Fruit fly (Drosophila melanogaster) whole organism, embryonic: ENCODE measurements around the gene Trxr1.

Experiments used
- Aef1 ChIP-seq: fragments of 200-800 bp; sonication (Bioruptor generic); IDR thresholded peaks from 3 replicates; pipeline ENCODE4 v1.3.6; 2022; ENCODE audit warnings: missing biosample characterization, missing genetic modification characterization
- CG1024 ChIP-seq: fragments of 200-800 bp; sonication (Bioruptor generic); IDR thresholded peaks from 2 replicates; pipeline ENCODE4 v1.3.6; 2022; ENCODE audit warnings: missing biosample characterization, missing genetic modification characterization
- CG11504 ChIP-seq: fragments of 200-800 bp; sonication (Bioruptor generic); optimal IDR thresholded peaks from 3 replicates; lab custom pipeline; 2019; ENCODE audit warnings: missing biosample characterization, mild to moderate bottlenecking, missing genetic modification characterization, moderate library complexity
- CG12104 ChIP-seq: fragments of 200-800 bp; sonication (Bioruptor generic); optimal IDR thresholded peaks from 3 replicates; lab custom pipeline; 2016; ENCODE audit warnings: missing biosample characterization, missing genetic modification characterization
- CG16813 ChIP-seq: fragments of 200-800 bp; sonication (Bioruptor generic); IDR thresholded peaks from 3 replicates; pipeline ENCODE4 v1.3.6; 2022; ENCODE audit warnings: missing biosample characterization, missing genetic modification characterization; ENCODE audit not compliant: partially characterized antibody
- CG17186 ChIP-seq: fragments of 200-800 bp; sonication (Bioruptor generic); optimal IDR thresholded peaks from 3 replicates; lab custom pipeline; 2017; ENCODE audit warnings: missing biosample characterization, missing genetic modification reagents, missing genetic modification characterization
- CG2712 ChIP-seq: fragments of 200-800 bp; optimal IDR thresholded peaks from 3 replicates; lab custom pipeline; 2019; ENCODE audit warnings: missing biosample characterization, mild to moderate bottlenecking, missing genetic modification characterization, moderate library complexity
- CG30020 ChIP-seq: fragments of 200-800 bp; optimal IDR thresholded peaks from 2 replicates; lab custom pipeline; 2019; ENCODE audit warnings: missing biosample characterization, mild to moderate bottlenecking, missing genetic modification characterization, moderate library complexity
- CG4360 ChIP-seq: fragments of 200-800 bp; sonication (Bioruptor generic); IDR thresholded peaks from 2 replicates; pipeline ENCODE4 v1.3.6; 2022; ENCODE audit warnings: missing biosample characterization, missing genetic modification characterization
- CG4820 ChIP-seq: fragments of 200-800 bp; sonication (Bioruptor generic); optimal IDR thresholded peaks from 3 replicates; lab custom pipeline; 2016; ENCODE audit warnings: missing biosample characterization, missing genetic modification characterization
- CG5953 ChIP-seq: fragments of 200-800 bp; sonication (Bioruptor generic); IDR thresholded peaks from 2 replicates; pipeline ENCODE4 v1.3.6; 2022; ENCODE audit warnings: missing biosample characterization, missing genetic modification characterization
- CG6683 ChIP-seq: fragments of 200-800 bp; sonication (Bioruptor generic); optimal IDR thresholded peaks from 2 replicates; lab custom pipeline; 2017; ENCODE audit warnings: missing biosample characterization, mild to moderate bottlenecking, missing genetic modification characterization, missing genetic modification reagents
- CG9817 ChIP-seq: fragments of 200-800 bp; sonication (Bioruptor generic); optimal IDR thresholded peaks from 2 replicates; lab custom pipeline; 2018; ENCODE audit warnings: missing biosample characterization, mild to moderate bottlenecking, missing genetic modification characterization, moderate library complexity
- CHES-1-like ChIP-seq: fragments of 200-800 bp; sonication (Bioruptor generic); optimal IDR thresholded peaks from 2 replicates; lab custom pipeline; 2016; ENCODE audit warnings: missing biosample characterization, missing genetic modification characterization
- Dad ChIP-seq: fragments of 200-800 bp; sonication (Bioruptor generic); optimal IDR thresholded peaks from 3 replicates; lab custom pipeline; 2016; ENCODE audit warnings: missing biosample characterization, missing genetic modification characterization
- Dip2 ChIP-seq: fragments of 200-800 bp; sonication (Bioruptor generic); IDR thresholded peaks from 2 replicates; pipeline ENCODE4 v1.3.6; 2022; ENCODE audit warnings: missing biosample characterization, missing genetic modification characterization
- Dll ChIP-seq: fragments of 200-800 bp; sonication (Bioruptor generic); IDR thresholded peaks from 4 replicates; pipeline ENCODE4 v1.3.6; 2022; ENCODE audit warnings: missing biosample characterization, missing genetic modification characterization; ENCODE audit not compliant: partially characterized antibody
- Doc2 ChIP-seq: fragments of 200-800 bp; sonication (Bioruptor generic); IDR thresholded peaks from 2 replicates; pipeline ENCODE4 v1.3.6; 2022; ENCODE audit warnings: missing biosample characterization, missing genetic modification characterization
- Gug ChIP-seq: fragments of 200-800 bp; sonication (Bioruptor generic); IDR thresholded peaks from 4 replicates; pipeline ENCODE4 v1.3.6; 2022; ENCODE audit warnings: missing biosample characterization, missing genetic modification characterization
- Lim3 ChIP-seq: fragments of 200-800 bp; sonication (Bioruptor generic); IDR thresholded peaks from 2 replicates; pipeline ENCODE4 v1.3.6; 2022; ENCODE audit warnings: missing biosample characterization, missing genetic modification characterization
- Med ChIP-seq: fragments of 200-800 bp; sonication (Bioruptor generic); peaks from one replicate; lab custom pipeline; 2016; ENCODE audit warnings: missing biosample characterization, missing genetic modification characterization, mild to moderate bottlenecking, inconsistent platforms, moderate library complexity
- Nf-YB ChIP-seq: fragments of 200-800 bp; sonication (Bioruptor generic); optimal IDR thresholded peaks from 3 replicates; lab custom pipeline; 2019; ENCODE audit warnings: missing biosample characterization, mild to moderate bottlenecking, missing genetic modification characterization, moderate library complexity
- Optix ChIP-seq: fragments of 200-800 bp; sonication (Bioruptor generic); IDR thresholded peaks from 3 replicates; pipeline ENCODE4 v1.3.6; 2022; ENCODE audit warnings: missing biosample characterization, missing genetic modification characterization
- Scr ChIP-seq: fragments of 200-800 bp; sonication (Bioruptor generic); IDR thresholded peaks from 2 replicates; pipeline ENCODE4 v1.3.6; 2022; ENCODE audit warnings: missing biosample characterization, missing genetic modification characterization; ENCODE audit not compliant: partially characterized antibody
- Sox100B ChIP-seq: fragments of 200-800 bp; sonication (Bioruptor generic); optimal IDR thresholded peaks from 3 replicates; lab custom pipeline; 2018; ENCODE audit warnings: missing biosample characterization, mild to moderate bottlenecking, missing genetic modification characterization
- YL-1 ChIP-seq: fragments of 200-800 bp; sonication (Bioruptor generic); optimal IDR thresholded peaks from 3 replicates; lab custom pipeline; 2017; ENCODE audit warnings: missing biosample characterization, mild to moderate bottlenecking, missing genetic modification characterization
- bcd ChIP-seq: fragments of 200-800 bp; sonication (Bioruptor generic); optimal IDR thresholded peaks from 2 replicates; lab custom pipeline; 2017; ENCODE audit warnings: missing biosample characterization, mild to moderate bottlenecking, missing genetic modification characterization
- bowl ChIP-seq: fragments of 200-800 bp; sonication (Bioruptor generic); IDR thresholded peaks from 2 replicates; pipeline ENCODE4 v1.3.6; 2022; ENCODE audit warnings: missing biosample characterization, missing genetic modification characterization
- chinmo ChIP-seq: fragments of 200-800 bp; sonication (Bioruptor generic); IDR thresholded peaks from 4 replicates; pipeline ENCODE4 v1.3.6; 2022; ENCODE audit warnings: missing biosample characterization, missing genetic modification characterization; ENCODE audit not compliant: partially characterized antibody
- crp ChIP-seq, 2 experiments: fragments of 200-800 bp; sonication (Bioruptor generic); optimal IDR thresholded peaks; 2 replicates in 1 of 2; 3 replicates in 1 of 2; lab custom pipeline; 2017; ENCODE audit warnings: missing biosample characterization in 2 of 2, missing genetic modification characterization in 2 of 2, mild to moderate bottlenecking in 1 of 2, moderate library complexity in 1 of 2
- dan ChIP-seq: fragments of 200-800 bp; sonication (Bioruptor generic); IDR thresholded peaks from 2 replicates; pipeline ENCODE4 v1.3.6; 2022; ENCODE audit warnings: missing biosample characterization, missing genetic modification characterization
- emc ChIP-seq: fragments of 200-800 bp; sonication (Bioruptor generic); optimal IDR thresholded peaks from 2 replicates; lab custom pipeline; 2016; ENCODE audit warnings: missing biosample characterization, missing genetic modification characterization
- fru ChIP-seq: fragments of >200 bp; optimal IDR thresholded peaks from 2 replicates; lab custom pipeline; 2017
- gsb-n ChIP-seq: fragments of 200-800 bp; sonication (Bioruptor generic); optimal IDR thresholded peaks from 3 replicates; lab custom pipeline; 2018; ENCODE audit warnings: missing biosample characterization, mild to moderate bottlenecking, missing genetic modification characterization
- hth ChIP-seq: fragments of >200 bp; optimal IDR thresholded peaks from 2 replicates; lab custom pipeline; 2017; ENCODE audit warnings: inconsistent platforms
- insv ChIP-seq, 2 experiments: fragments of 200-800 bp; sonication (Bioruptor generic); optimal IDR thresholded peaks; 3 replicates each; lab custom pipeline; 2016 to 2018; ENCODE audit warnings: missing biosample characterization in 2 of 2, missing genetic modification characterization in 2 of 2
- lbe ChIP-seq: fragments of 200-800 bp; sonication (Bioruptor generic); optimal IDR thresholded peaks from 2 replicates; lab custom pipeline; 2016; ENCODE audit warnings: missing biosample characterization, mild to moderate bottlenecking, missing genetic modification characterization
- mam ChIP-seq: fragments of 200-800 bp; sonication (Bioruptor generic); optimal IDR thresholded peaks from 3 replicates; lab custom pipeline; 2016; ENCODE audit warnings: missing biosample characterization, missing genetic modification characterization
- odd ChIP-seq: fragments of 200-800 bp; sonication (Bioruptor generic); optimal IDR thresholded peaks from 2 replicates; lab custom pipeline; 2017; ENCODE audit warnings: missing biosample characterization, mild to moderate bottlenecking, missing genetic modification characterization
- p53 ChIP-seq: fragments of 200-800 bp; sonication (Bioruptor generic); optimal IDR thresholded peaks from 2 replicates; lab custom pipeline; 2016; ENCODE audit warnings: missing biosample characterization, missing genetic modification characterization
- pan ChIP-seq, 4 experiments: fragments of >200 bp in 3 of 4; fragments of 200-800 bp in 1 of 4; sonication (Bioruptor generic) in 1 of 4; optimal IDR thresholded peaks in 3 of 4; IDR thresholded peaks in 1 of 4; 2 replicates each; pipeline versions ENCODE4 v1.3.6 to Lab custom; 2017 to 2022; ENCODE audit warnings: missing biosample characterization in 2 of 4, missing genetic modification characterization in 2 of 4, mixed read lengths in 1 of 4
- peb ChIP-seq: fragments of 200-800 bp; sonication (Bioruptor generic); IDR thresholded peaks from 2 replicates; pipeline ENCODE4 v1.3.6; 2022; ENCODE audit warnings: missing biosample characterization, missing genetic modification characterization
- slou ChIP-seq: fragments of 200-800 bp; sonication (Bioruptor generic); optimal IDR thresholded peaks from 3 replicates; lab custom pipeline; 2016; ENCODE audit warnings: missing biosample characterization, missing genetic modification characterization
- stwl ChIP-seq: fragments of 200-800 bp; sonication (Bioruptor generic); optimal IDR thresholded peaks from 3 replicates; lab custom pipeline; 2018; ENCODE audit warnings: missing biosample characterization, mild to moderate bottlenecking, missing genetic modification characterization, moderate library complexity
- sug ChIP-seq: fragments of 200-800 bp; optimal IDR thresholded peaks from 2 replicates; lab custom pipeline; 2019; ENCODE audit warnings: missing biosample characterization, mild to moderate bottlenecking, missing genetic modification characterization, moderate library complexity
- tio ChIP-seq: fragments of 200-800 bp; sonication (Bioruptor generic); optimal IDR thresholded peaks from 2 replicates; lab custom pipeline; 2017; ENCODE audit warnings: missing biosample characterization, missing genetic modification characterization, inconsistent platforms
- unpg ChIP-seq: fragments of 200-800 bp; sonication (Bioruptor generic); optimal IDR thresholded peaks from 3 replicates; lab custom pipeline; 2018; ENCODE audit warnings: missing biosample characterization, mild to moderate bottlenecking, missing genetic modification characterization, moderate library complexity
- vnd ChIP-seq: fragments of 200-800 bp; sonication (Bioruptor generic); IDR thresholded peaks from 3 replicates; pipeline ENCODE4 v1.3.6; 2022; ENCODE audit warnings: missing biosample characterization, missing genetic modification characterization; ENCODE audit not compliant: partially characterized antibody
- vvl ChIP-seq: fragments of 200-800 bp; sonication (Bioruptor generic); IDR thresholded peaks from 2 replicates; pipeline ENCODE4 v1.3.6; 2022; ENCODE audit warnings: missing biosample characterization, missing genetic modification characterization

Gene Trxr1

dm6 chrX:8271363-8272061 is 29.2 kb downstream of the Trxr1 start, which contains the start of gene Corp (continued):
- TF ChIP-seq pan (optimal IDR thresholded peaks at IDR 0.05; lab: Kevin White, UChicago) (no peak), pan (GFP tag; optimal IDR thresholded peaks at IDR 0.05 in 1 of 2, IDR thresholded peaks at IDR 0.05 in 1 of 2) (peak in 1 of 2 experiments; percentile 68), Sox100B (GFP tag; lab: Kevin White, UChicago) (peak; percentile 63), Dll (GFP tag; lab: Robert Waterston, UW) (0 out of 4 replicates have a peak, but pooled peaks have one; percentile 35), slou (GFP tag; lab: Kevin White, UChicago) (no peak), CG1024 (GFP tag; lab: Robert Waterston, UW) (no peak), stwl (tag; lab: Kevin White, UChicago) (peak; percentile 10), tio (no peak), CG4820 (GFP tag; lab: Kevin White, UChicago) (no peak), Aef1 (GFP tag; lab: Robert Waterston, UW) (no peak), CHES-1-like (no peak), CG2712 (tag; lab: Kevin White, UChicago) (peak; percentile 67), lbe (GFP tag; lab: Kevin White, UChicago) (no peak), dan (no peak), fru (no peak), crp (GFP tag; optimal IDR thresholded peaks at IDR 0.05; lab: Kevin White, UChicago) (no peak), Med (peak; percentile 2), gsb-n (tag; lab: Kevin White, UChicago) (peak; percentile 19), CG4360 (GFP tag; lab: Robert Waterston, UW) (peak; percentile 73), Dad (GFP tag; lab: Kevin White, UChicago) (no peak), Scr (no peak), CG17186 (GFP tag; lab: Kevin White, UChicago) (no peak), hth (lab: Kevin White, UChicago) (no peak), Gug (GFP tag; lab: Robert Waterston, UW) (no peak), bowl (GFP tag; lab: Robert Waterston, UW) (no peak), bcd (peak; percentile 15), YL-1 (GFP tag; lab: Kevin White, UChicago) (no peak), CG11504 (tag; lab: Kevin White, UChicago) (peak; percentile 28), insv (GFP tag; optimal IDR thresholded peaks at IDR 0.05; lab: Kevin White, UChicago) (peak in 1 of 2 experiments; percentile 50), chinmo (GFP tag; lab: Robert Waterston, UW) (no peak), CG9817 (no peak), CG12104 (GFP tag; lab: Kevin White, UChicago) (no peak), vvl (GFP tag; lab: Robert Waterston, UW) (0 out of 2 replicates have a peak, but pooled peaks have one; percentile 54), CG16813 (no peak), sug (tag; lab: Kevin White, UChicago) (no peak), Dip2 (GFP tag; lab: Robert Waterston, UW) (no peak), CG6683 (no peak), Lim3 (GFP tag; lab: Robert Waterston, UW) (no peak), CG30020 (tag; lab: Kevin White, UChicago) (no peak), Doc2 (no peak), unpg (peak; percentile 62), mam (no peak), CG5953 (GFP tag; lab: Robert Waterston, UW) (no peak), odd (peak; percentile 40), Optix (GFP tag; lab: Robert Waterston, UW) (no peak), p53 (GFP tag; lab: Kevin White, UChicago) (peak; percentile 95), emc (no peak), peb (GFP tag; lab: Robert Waterston, UW) (no peak), Nf-YB (GFP tag; lab: Kevin White, UChicago) (no peak), vnd (GFP tag; lab: Robert Waterston, UW) (no peak)
